Fruit fly (Drosophila melanogaster) whole organism, pupa: ENCODE results near the gene CG13895.

ENCODE experiments used
- CG10348 ChIP-seq: fragments of 200-800 bp; sonication (Bioruptor generic); IDR thresholded peaks from 2 replicates; pipeline ENCODE4 v1.3.6; 2022; ENCODE audit warnings: missing biosample characterization, missing genetic modification characterization
- CG12605 ChIP-seq: fragments of 200-800 bp; sonication (Bioruptor generic); IDR thresholded peaks from 2 replicates; pipeline ENCODE4 v1.3.6; 2022; ENCODE audit warnings: missing biosample characterization, missing genetic modification characterization
- CG13204 ChIP-seq: fragments of 200-800 bp; sonication (Bioruptor generic); optimal IDR thresholded peaks from 2 replicates; lab custom pipeline; 2018; ENCODE audit warnings: missing biosample characterization, mild to moderate bottlenecking, missing genetic modification characterization, moderate library complexity
- CG14655 ChIP-seq: fragments of 200-800 bp; sonication (Bioruptor generic); optimal IDR thresholded peaks from 3 replicates; lab custom pipeline; 2017; ENCODE audit warnings: mild to moderate bottlenecking, missing biosample characterization, missing genetic modification reagents, missing genetic modification characterization
- CG15710 ChIP-seq: fragments of 200-800 bp; sonication (Bioruptor generic); optimal IDR thresholded peaks from 2 replicates; lab custom pipeline; 2018; ENCODE audit warnings: missing biosample characterization, mild to moderate bottlenecking, missing genetic modification characterization, moderate library complexity
- CG17806 ChIP-seq: fragments of 200-800 bp; sonication (Bioruptor generic); optimal IDR thresholded peaks from 2 replicates; lab custom pipeline; 2018; ENCODE audit warnings: missing biosample characterization, mild to moderate bottlenecking, missing genetic modification characterization, moderate library complexity
- CG32121 ChIP-seq: fragments of 200-800 bp; sonication (Bioruptor generic); IDR thresholded peaks from 2 replicates; pipeline ENCODE4 v1.3.6; 2022; ENCODE audit warnings: missing biosample characterization, missing genetic modification characterization
- CG34367 ChIP-seq: fragments of 200-800 bp; sonication (Bioruptor generic); optimal IDR thresholded peaks from 2 replicates; lab custom pipeline; 2018; ENCODE audit warnings: missing biosample characterization, mild to moderate bottlenecking, missing genetic modification characterization
- CG4496 ChIP-seq: fragments of 200-800 bp; sonication (Bioruptor generic); IDR thresholded peaks from 3 replicates; pipeline ENCODE4 v1.3.6; 2022; ENCODE audit warnings: missing biosample characterization, missing genetic modification characterization
- CG8159 ChIP-seq: fragments of 200-800 bp; sonication (Bioruptor generic); optimal IDR thresholded peaks from 3 replicates; lab custom pipeline; 2018; ENCODE audit warnings: missing biosample characterization, mild to moderate bottlenecking, missing genetic modification characterization, moderate library complexity
- CG8301 ChIP-seq: fragments of 200-800 bp; sonication (Bioruptor generic); optimal IDR thresholded peaks from 2 replicates; lab custom pipeline; 2018; ENCODE audit warnings: missing biosample characterization, mild to moderate bottlenecking, missing genetic modification characterization
- CG9948 ChIP-seq: fragments of 200-800 bp; sonication (Bioruptor generic); optimal IDR thresholded peaks from 2 replicates; lab custom pipeline; 2018; ENCODE audit warnings: missing biosample characterization, mild to moderate bottlenecking, missing genetic modification characterization, moderate library complexity
- D1 ChIP-seq: fragments of 200-800 bp; sonication (Bioruptor generic); optimal IDR thresholded peaks from 2 replicates; lab custom pipeline; 2018; ENCODE audit warnings: missing biosample characterization, mild to moderate bottlenecking, missing genetic modification characterization, moderate library complexity
- EcR ChIP-seq: fragments of 200-800 bp; sonication (Bioruptor generic); optimal IDR thresholded peaks from 3 replicates; lab custom pipeline; 2019; ENCODE audit warnings: missing biosample characterization, missing genetic modification characterization, mild to moderate bottlenecking, moderate library complexity, missing genetic modification reagents
- Ets98B ChIP-seq: fragments of 200-800 bp; sonication (Bioruptor generic); IDR thresholded peaks from 2 replicates; pipeline ENCODE4 v1.3.6; 2022; ENCODE audit warnings: missing biosample characterization, missing genetic modification characterization
- Pif1A ChIP-seq: fragments of 200-800 bp; sonication (Bioruptor generic); optimal IDR thresholded peaks from 3 replicates; lab custom pipeline; 2016; ENCODE audit warnings: missing biosample characterization, missing genetic modification characterization
- Pif1B ChIP-seq: fragments of 200-800 bp; sonication (Bioruptor generic); optimal IDR thresholded peaks from 3 replicates; lab custom pipeline; 2016; ENCODE audit warnings: missing biosample characterization, missing genetic modification characterization
- Snoo ChIP-seq: fragments of 200-800 bp; sonication (Bioruptor generic); optimal IDR thresholded peaks from 3 replicates; lab custom pipeline; 2017; ENCODE audit warnings: missing biosample characterization, mild to moderate bottlenecking, missing genetic modification characterization, inconsistent platforms
- fd96Ca ChIP-seq: fragments of 200-800 bp; sonication (Bioruptor generic); IDR thresholded peaks from 3 replicates; pipeline ENCODE4 v1.3.6; 2022; ENCODE audit warnings: missing biosample characterization, missing genetic modification characterization
- gl ChIP-seq: fragments of 200-800 bp; sonication (Bioruptor generic); optimal IDR thresholded peaks from 2 replicates; lab custom pipeline; 2018; ENCODE audit warnings: missing biosample characterization, mild to moderate bottlenecking, missing genetic modification characterization
- rn ChIP-seq: fragments of 200-800 bp; sonication (Bioruptor generic); IDR thresholded peaks from 2 replicates; pipeline ENCODE4 v1.3.6; 2022; ENCODE audit warnings: missing biosample characterization, missing genetic modification characterization

CG13895 gene

DNA sequence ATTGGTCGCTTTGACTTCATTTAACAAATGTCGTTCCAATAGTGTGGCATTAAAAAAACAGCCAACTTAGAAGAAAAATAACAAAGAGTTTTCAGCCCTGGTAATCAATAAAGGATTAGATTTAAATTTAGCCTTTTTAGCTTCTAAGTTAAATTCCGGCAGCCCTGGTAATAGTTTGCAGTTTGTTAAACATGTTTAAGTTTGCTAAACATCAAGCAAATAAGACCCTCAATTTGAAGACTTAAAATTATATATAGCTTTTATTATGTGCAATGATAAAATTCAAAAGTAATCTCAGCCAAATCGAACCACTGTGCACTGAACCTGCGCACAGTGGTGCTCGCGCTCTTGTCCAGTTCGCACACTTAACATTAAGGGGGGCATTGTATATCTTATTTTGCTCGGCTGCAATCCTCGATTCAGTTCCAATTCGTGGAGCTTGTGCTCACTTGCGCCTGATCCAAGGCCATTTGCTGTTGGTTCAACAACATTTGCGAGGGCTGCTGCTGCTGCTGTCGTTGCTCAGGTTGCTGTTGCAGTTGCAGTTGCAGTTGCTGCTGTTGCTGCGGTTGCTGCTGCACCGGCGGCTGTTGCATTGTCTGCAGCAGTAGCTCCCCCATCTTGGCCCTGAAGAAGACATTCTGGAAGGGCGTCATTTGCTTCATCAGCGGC is 29.6 kb upstream of the CG13895 start:
- peak; percentile 33 for TF ChIP-seq CG15710 (tag; lab: Kevin White, UChicago)
- TF ChIP-seq fd96Ca (GFP tag; lab: Robert Waterston, UW): no peak
- no peak for TF ChIP-seq CG32121 (GFP tag; lab: Robert Waterston, UW)
- peak; percentile 31 for TF ChIP-seq Pif1A (GFP tag; lab: Kevin White, UChicago)
- TF ChIP-seq CG13204 (GFP tag; lab: Kevin White, UChicago): peak; percentile 34
- peak; percentile 25 for TF ChIP-seq CG14655
- no peak for TF ChIP-seq CG9948 (tag; lab: Kevin White, UChicago)
- no peak for TF ChIP-seq CG4496 (GFP tag; lab: Robert Waterston, UW)
- TF ChIP-seq CG8159 (tag; lab: Kevin White, UChicago): peak; percentile 55
- no peak for TF ChIP-seq D1 (tag; lab: Kevin White, UChicago)
- TF ChIP-seq CG12605: no peak
- peak; percentile 44 for TF ChIP-seq CG17806
- TF ChIP-seq CG10348 (GFP tag; lab: Robert Waterston, UW): no peak
- peak; percentile 79 for TF ChIP-seq EcR (GFP tag; lab: Kevin White, UChicago)
- peak; percentile 31 for TF ChIP-seq Pif1B
- TF ChIP-seq Ets98B (GFP tag; lab: Robert Waterston, UW): no peak

- TF ChIP-seq EcR (GFP tag; lab: Kevin White, UChicago) (peak; percentile 94), CG13204 (GFP tag; lab: Kevin White, UChicago) (peak; percentile 73), Pif1B (no peak), CG34367 (tag; lab: Kevin White, UChicago) (no peak), CG17806 (no peak), gl (tag; lab: Kevin White, UChicago) (no peak), CG12605 (no peak)
- TF ChIP-seq, all 21 proteins: peak for 2
These were observed 28.6 kb upstream of the CG13895 start for dm6 chr3L:736542-737166.

dm6 chr3L:735948-736347 is 27.9 kb upstream of the CG13895 start:
- TF ChIP-seq Pif1B (peak; percentile 50), D1 (tag; lab: Kevin White, UChicago) (peak; percentile 49), CG17806 (peak; percentile 82), Snoo (tag; lab: Kevin White, UChicago) (peak; percentile 54), CG15710 (tag; lab: Kevin White, UChicago) (peak; percentile 78), CG8301 (tag; lab: Kevin White, UChicago) (peak; percentile 47), Pif1A (GFP tag; lab: Kevin White, UChicago) (peak; percentile 57), fd96Ca (GFP tag; lab: Robert Waterston, UW) (0 out of 3 replicates have a peak, but pooled peaks have one; percentile 43), CG10348 (GFP tag; lab: Robert Waterston, UW) (no peak), EcR (GFP tag; lab: Kevin White, UChicago) (no peak), Ets98B (GFP tag; lab: Robert Waterston, UW) (peak; percentile 45; the same call in 1 of the 2 replicates), CG8159 (tag; lab: Kevin White, UChicago) (peak; percentile 84), CG32121 (GFP tag; lab: Robert Waterston, UW) (peak; percentile 61; the same call in 1 of the 2 replicates), CG34367 (tag; lab: Kevin White, UChicago) (peak; percentile 75), gl (tag; lab: Kevin White, UChicago) (peak; percentile 42), CG4496 (GFP tag; lab: Robert Waterston, UW) (peak; percentile 64), rn (0 out of 2 replicates have a peak, but pooled peaks have one; percentile 20), CG9948 (tag; lab: Kevin White, UChicago) (peak; percentile 76), CG12605 (peak; percentile 41), CG14655 (peak; percentile 68), CG13204 (GFP tag; lab: Kevin White, UChicago) (no peak)
- TF ChIP-seq, all 21 proteins: peak for 18

dm6 chr3L:735315-735714 is 27.3 kb upstream of the CG13895 start:
- TF ChIP-seq D1 (tag; lab: Kevin White, UChicago): no peak
- no peak for TF ChIP-seq Pif1A (GFP tag; lab: Kevin White, UChicago)
- no peak for TF ChIP-seq EcR (GFP tag; lab: Kevin White, UChicago)

DNA sequence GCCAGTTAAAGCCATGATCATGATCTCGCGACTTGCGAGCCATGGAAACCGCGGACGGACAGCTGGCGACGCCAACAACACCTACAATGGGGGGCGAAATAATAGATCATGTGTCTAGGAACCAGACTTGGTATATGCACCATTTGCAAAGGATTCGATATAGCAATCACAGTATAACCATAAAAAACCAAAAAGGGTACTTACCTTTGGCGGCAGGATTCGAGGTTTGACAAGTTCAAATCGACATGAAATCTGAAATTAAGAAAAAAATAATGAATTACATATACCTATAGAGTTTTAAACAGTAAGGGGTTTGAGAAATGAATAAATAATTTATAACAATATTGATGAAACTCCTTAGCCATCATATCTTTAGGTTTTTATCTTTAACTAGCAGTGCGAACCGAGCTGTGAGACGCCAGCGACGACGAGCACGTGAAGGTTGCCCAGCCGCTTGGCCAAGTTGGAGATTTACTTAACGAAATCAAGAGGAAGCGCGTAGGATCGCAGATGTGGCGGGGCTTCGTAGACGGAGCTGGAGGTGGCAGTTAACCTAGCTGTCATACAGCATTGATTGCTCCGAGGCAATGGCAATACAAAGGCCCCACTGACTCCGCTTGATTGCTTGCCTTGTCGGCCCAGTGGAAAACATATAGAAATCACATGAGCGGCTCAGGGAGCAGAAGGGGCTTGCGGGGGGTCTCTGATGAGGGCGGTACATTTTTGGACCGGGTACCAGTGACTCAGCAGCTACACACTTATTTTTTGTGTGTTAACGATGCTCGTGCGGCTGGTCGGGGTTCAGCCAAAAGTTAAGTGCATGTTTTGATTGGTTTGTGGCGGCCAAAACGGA is 26.1 kb upstream of the CG13895 start:
- TF ChIP-seq CG17806: peak; percentile 63
- TF ChIP-seq CG10348 (GFP tag; lab: Robert Waterston, UW): 0 out of 2 replicates have a peak, but pooled peaks have one; percentile 5
- TF ChIP-seq CG15710 (tag; lab: Kevin White, UChicago): peak; percentile 89
- TF ChIP-seq CG4496 (GFP tag; lab: Robert Waterston, UW): peak; percentile 24; the same call in 1 of the 3 replicates
- peak; percentile 36; the same call in 1 of the 2 replicates for TF ChIP-seq CG12605
- TF ChIP-seq D1 (tag; lab: Kevin White, UChicago): peak; percentile 19
- peak; percentile 72 for TF ChIP-seq CG9948 (tag; lab: Kevin White, UChicago)
- no peak; the same call in 2 of the 3 replicates for TF ChIP-seq fd96Ca (GFP tag; lab: Robert Waterston, UW)
- no peak for TF ChIP-seq rn
- TF ChIP-seq EcR (GFP tag; lab: Kevin White, UChicago): peak; percentile 76
- TF ChIP-seq Pif1B: peak; percentile 66
- TF ChIP-seq Pif1A (GFP tag; lab: Kevin White, UChicago): peak; percentile 54
- TF ChIP-seq CG32121 (GFP tag; lab: Robert Waterston, UW): no peak
- TF ChIP-seq CG34367 (tag; lab: Kevin White, UChicago): peak; percentile 77
- peak; percentile 85 for TF ChIP-seq CG8159 (tag; lab: Kevin White, UChicago)
- peak; percentile 87 for TF ChIP-seq CG14655
- TF ChIP-seq Ets98B (GFP tag; lab: Robert Waterston, UW): no peak
- TF ChIP-seq Snoo (tag; lab: Kevin White, UChicago): no peak
- peak; percentile 40 for TF ChIP-seq CG13204 (GFP tag; lab: Kevin White, UChicago)
- TF ChIP-seq CG8301 (tag; lab: Kevin White, UChicago): peak; percentile 72
- TF ChIP-seq gl (tag; lab: Kevin White, UChicago): peak; percentile 23
